Worm (Caenorhabditis elegans): ENCODE measurements around the gene fbxb-74.

DNA sequence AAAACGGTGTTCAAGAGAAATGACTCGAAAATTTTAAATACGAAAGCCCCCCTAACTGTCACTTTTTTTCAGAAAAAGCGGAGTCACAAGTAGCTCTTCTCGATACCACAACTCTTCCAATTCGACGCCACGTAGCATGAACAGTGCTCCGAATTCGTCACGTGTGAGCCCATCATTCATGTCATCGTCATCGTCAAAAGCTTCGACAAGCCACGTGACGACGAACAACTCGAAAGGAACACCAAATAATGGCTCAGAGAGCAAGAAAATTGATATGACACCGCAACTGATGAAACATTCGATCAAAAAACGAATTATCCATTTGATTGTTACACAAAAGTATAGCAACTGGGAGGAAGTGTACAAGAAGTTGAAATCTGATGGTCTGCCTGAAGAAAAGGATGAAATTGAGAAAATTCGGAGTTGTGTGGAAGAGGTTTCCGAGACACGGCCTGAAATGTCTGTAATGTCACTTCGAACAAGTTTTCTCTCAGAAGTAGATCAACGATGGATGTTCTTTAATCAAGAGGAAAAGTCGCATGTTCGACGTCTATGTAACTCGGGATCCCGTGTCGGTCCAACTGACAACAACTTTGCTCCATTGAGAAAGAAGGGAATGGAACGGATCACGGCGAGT lies 27.7 kb downstream of the fbxb-74 start:
- TF ChIP-seq sea-2 (GFP tag; optimal IDR thresholded peaks at IDR 0.05) = no peak
- TF ChIP-seq nhr-77 (tag; optimal IDR thresholded peaks at IDR 0.05) = no peak
- TF ChIP-seq ztf-11 (tag; optimal IDR thresholded peaks at IDR 0.05) = no peak
- TF ChIP-seq pha-4 (tag; optimal IDR thresholded peaks at IDR 0.05) = no peak
- no peak for TF ChIP-seq nhr-76 (tag; optimal IDR thresholded peaks at IDR 0.05)
- no peak for TF ChIP-seq ztf-4 (tag; optimal IDR thresholded peaks at IDR 0.05)
- TF ChIP-seq lsy-12 (tag; optimal IDR thresholded peaks at IDR 0.05) = no peak

All from whole organism, L3 larva.